Worm (Caenorhabditis elegans) whole organism, L4 larva: Measurements from ENCODE around the gene T12D8.5.

Experiments used
- D1046.2 ChIP-seq: fragments of 200-800 bp; sonication (Bioruptor generic); IDR thresholded peaks from 2 replicates; pipeline ENCODE4 v1.3.6; 2022; ENCODE audit warnings: missing genetic modification characterization, missing compliant biosample characterization
- T26A8.4 ChIP-seq: fragments of 200-800 bp; sonication (Bioruptor generic); IDR thresholded peaks from 2 replicates; pipeline ENCODE4 v1.3.6; 2022; ENCODE audit warnings: missing genetic modification characterization, missing compliant biosample characterization
- Y48G9A.11 ChIP-seq: fragments of 200-800 bp; sonication (Bioruptor generic); IDR thresholded peaks from 2 replicates; pipeline ENCODE4 v1.3.6; 2022; ENCODE audit warnings: missing genetic modification reagents, missing genetic modification characterization, missing compliant biosample characterization
- Y5F2A.4 ChIP-seq: fragments of 200-800 bp; sonication (Bioruptor generic); optimal IDR thresholded peaks from 2 replicates; lab custom pipeline; 2018; ENCODE audit warnings: mild to moderate bottlenecking, missing genetic modification characterization, missing compliant biosample characterization
- arid-1 ChIP-seq: fragments of 200-800 bp; sonication (Bioruptor generic); conservative IDR thresholded peaks from 2 replicates; pipeline ENCODE4 v1.3.6; 2022; ENCODE audit warnings: missing genetic modification reagents, missing genetic modification characterization, missing compliant biosample characterization
- ceh-28 ChIP-seq: fragments of 150-350 bp; optimal IDR thresholded peaks from 2 replicates; lab custom pipeline; 2014; ENCODE audit warnings: missing biosample characterization, missing genetic modification reagents, missing genetic modification characterization
- ceh-82 ChIP-seq: sonication (generic microtip); optimal IDR thresholded peaks from 2 replicates; lab custom pipeline; 2017; ENCODE audit warnings: missing biosample characterization, missing genetic modification characterization
- daf-16 ChIP-seq, 3 experiments: sonication (generic microtip); optimal IDR thresholded peaks; 2 replicates each; lab custom pipeline; 2016 to 2017; ENCODE audit warnings: missing genetic modification characterization in 3 of 3, missing genetic modification reagents in 3 of 3, mild to moderate bottlenecking in 2 of 3, missing compliant biosample characterization in 2 of 3, missing biosample characterization in 1 of 3, moderate library complexity in 1 of 3
- dmd-6 ChIP-seq: fragments of 200-800 bp; sonication (Bioruptor generic); IDR thresholded peaks from 2 replicates; pipeline ENCODE4 v1.3.6; 2022; ENCODE audit warnings: missing genetic modification reagents, missing genetic modification characterization, missing compliant biosample characterization
- dmd-8 ChIP-seq: fragments of 200-800 bp; sonication (Bioruptor generic); IDR thresholded peaks from 2 replicates; pipeline ENCODE4 v1.3.6; 2022; ENCODE audit warnings: missing genetic modification characterization, missing compliant biosample characterization
- duxl-1 ChIP-seq: sonication (generic microtip); optimal IDR thresholded peaks from 2 replicates; lab custom pipeline; 2016; ENCODE audit warnings: mild to moderate bottlenecking, missing genetic modification characterization, moderate library complexity, missing compliant biosample characterization; ENCODE audit not compliant: poor library complexity
- dve-1 ChIP-seq: sonication (generic microtip); optimal IDR thresholded peaks from 2 replicates; lab custom pipeline; 2017; ENCODE audit warnings: antibody characterized with exemption, mild to moderate bottlenecking, missing genetic modification characterization, missing compliant biosample characterization; ENCODE audit not compliant: insufficient read depth
- egl-43 ChIP-seq: fragments of 200-800 bp; sonication (Bioruptor generic); IDR thresholded peaks from 2 replicates; pipeline ENCODE4 v1.3.6; 2022; ENCODE audit warnings: missing genetic modification reagents, missing genetic modification characterization, missing compliant biosample characterization
- fos-1 ChIP-seq: fragments of 150-350 bp; optimal IDR thresholded peaks from 2 replicates; lab custom pipeline; 2014; ENCODE audit warnings: missing biosample characterization, missing genetic modification characterization
- hlh-11 ChIP-seq: fragments of 200-800 bp; sonication (Bioruptor generic); optimal IDR thresholded peaks from 2 replicates; lab custom pipeline; 2018; ENCODE audit warnings: mild to moderate bottlenecking, missing genetic modification characterization, missing compliant biosample characterization
- hlh-30 ChIP-seq: sonication (generic microtip); optimal IDR thresholded peaks from 2 replicates; lab custom pipeline; 2017; ENCODE audit warnings: antibody characterized with exemption, mild to moderate bottlenecking, missing genetic modification characterization, missing compliant biosample characterization; ENCODE audit not compliant: insufficient read depth
- hmg-1.1 ChIP-seq: fragments of 200-800 bp; sonication (Bioruptor generic); IDR thresholded peaks from 2 replicates; pipeline ENCODE4 v1.3.6; 2022; ENCODE audit warnings: missing genetic modification reagents, missing genetic modification characterization, missing compliant biosample characterization
- lin-29 ChIP-seq: fragments of 200-800 bp; sonication (Bioruptor generic); IDR thresholded peaks from 2 replicates; pipeline ENCODE4 v1.3.6; 2022; ENCODE audit warnings: missing genetic modification reagents, missing genetic modification characterization, missing compliant biosample characterization
- lin-39 ChIP-seq: fragments of 150-350 bp; optimal IDR thresholded peaks from 2 replicates; lab custom pipeline; 2014; ENCODE audit warnings: missing biosample characterization, missing genetic modification reagents, missing genetic modification characterization
- lsy-2 ChIP-seq, 2 experiments: fragments of 150-350 bp in 1 of 2; sonication (generic microtip) in 1 of 2; optimal IDR thresholded peaks; 2 replicates each; lab custom pipeline; 2014 to 2017; ENCODE audit warnings: missing biosample characterization in 2 of 2, missing genetic modification characterization in 2 of 2
- mdl-1 ChIP-seq, 2 experiments: fragments of 150-350 bp in 1 of 2; sonication (generic microtip) in 1 of 2; optimal IDR thresholded peaks; 2 replicates each; lab custom pipeline; 2014 to 2017; ENCODE audit warnings: missing biosample characterization in 2 of 2, missing genetic modification characterization in 2 of 2
- mep-1 ChIP-seq: fragments of 150-350 bp; sonication (generic microtip); optimal IDR thresholded peaks from 3 replicates; lab custom pipeline; 2014; ENCODE audit warnings: missing biosample characterization, missing genetic modification characterization
- mxl-3 ChIP-seq: fragments of 200-800 bp; sonication (Bioruptor generic); optimal IDR thresholded peaks from 2 replicates; lab custom pipeline; 2018; ENCODE audit warnings: mild to moderate bottlenecking, missing genetic modification characterization, missing compliant biosample characterization
- nhr-11 ChIP-seq: fragments of 150-350 bp; optimal IDR thresholded peaks from 2 replicates; lab custom pipeline; 2014; ENCODE audit warnings: missing biosample characterization, missing genetic modification characterization
- nhr-237 ChIP-seq: sonication (generic microtip); optimal IDR thresholded peaks from 2 replicates; lab custom pipeline; 2017; ENCODE audit warnings: missing biosample characterization, missing genetic modification characterization
- nhr-28 ChIP-seq: fragments of 150-350 bp; optimal IDR thresholded peaks from 2 replicates; lab custom pipeline; 2014; ENCODE audit warnings: missing biosample characterization, missing genetic modification characterization
- nhr-41 ChIP-seq: fragments of 200-800 bp; sonication (Bioruptor generic); IDR thresholded peaks from 2 replicates; pipeline ENCODE4 v1.3.6; 2022; ENCODE audit warnings: missing genetic modification reagents, missing genetic modification characterization, missing compliant biosample characterization
- nhr-77 ChIP-seq: fragments of 150-350 bp; optimal IDR thresholded peaks from 2 replicates; lab custom pipeline; 2014; ENCODE audit warnings: missing biosample characterization, missing genetic modification characterization
- pha-4 ChIP-seq, 2 experiments: fragments of 150-350 bp in 1 of 2; fragments of 200-800 bp in 1 of 2; sonication (Bioruptor generic) in 1 of 2; IDR thresholded peaks in 1 of 2; optimal IDR thresholded peaks in 1 of 2; 2 replicates each; pipeline versions ENCODE4 v1.3.6 to Lab custom; 2014 to 2022; ENCODE audit warnings: missing genetic modification characterization in 2 of 2, missing genetic modification reagents in 2 of 2, missing biosample characterization in 1 of 2, missing compliant biosample characterization in 1 of 2
- php-3 ChIP-seq: fragments of 200-800 bp; sonication (Bioruptor generic); IDR thresholded peaks from 2 replicates; pipeline ENCODE4 v1.3.6; 2022; ENCODE audit warnings: missing genetic modification reagents, missing genetic modification characterization, missing compliant biosample characterization
- pqm-1 ChIP-seq: sonication (generic microtip); optimal IDR thresholded peaks from 2 replicates; lab custom pipeline; 2017; ENCODE audit warnings: missing biosample characterization, missing genetic modification characterization
- set-16 ChIP-seq: fragments of 200-800 bp; sonication (Bioruptor generic); IDR thresholded peaks from 2 replicates; pipeline ENCODE4 v1.3.6; 2022; ENCODE audit warnings: missing genetic modification reagents, missing genetic modification characterization, missing compliant biosample characterization
- skn-1 ChIP-seq: fragments of 150-350 bp; optimal IDR thresholded peaks from 2 replicates; lab custom pipeline; 2014; ENCODE audit warnings: missing biosample characterization, missing genetic modification characterization
- snpc-4 ChIP-seq: fragments of 150-350 bp; optimal IDR thresholded peaks from 2 replicates; lab custom pipeline; 2014; ENCODE audit warnings: missing biosample characterization, missing genetic modification characterization
- spr-3 ChIP-seq: fragments of 200-800 bp; sonication (Bioruptor generic); optimal IDR thresholded peaks from 2 replicates; lab custom pipeline; 2018; ENCODE audit warnings: mild to moderate bottlenecking, missing genetic modification characterization, missing compliant biosample characterization
- unc-62 ChIP-seq, 3 experiments: fragments of 150-350 bp in 1 of 3; sonication (generic microtip); optimal IDR thresholded peaks in 2 of 3; peaks in 1 of 3; 1 replicate in 1 of 3; 2 replicates in 2 of 3; lab custom pipeline; 2014 to 2017; ENCODE audit warnings: missing biosample characterization in 3 of 3, missing genetic modification characterization in 3 of 3, missing genetic modification reagents in 3 of 3, missing genotype in 1 of 3
- zfp-2 ChIP-seq: sonication (generic microtip); optimal IDR thresholded peaks from 2 replicates; lab custom pipeline; 2016; ENCODE audit warnings: mild to moderate bottlenecking, missing genetic modification characterization, missing compliant biosample characterization

T12D8.5 gene

DNA sequence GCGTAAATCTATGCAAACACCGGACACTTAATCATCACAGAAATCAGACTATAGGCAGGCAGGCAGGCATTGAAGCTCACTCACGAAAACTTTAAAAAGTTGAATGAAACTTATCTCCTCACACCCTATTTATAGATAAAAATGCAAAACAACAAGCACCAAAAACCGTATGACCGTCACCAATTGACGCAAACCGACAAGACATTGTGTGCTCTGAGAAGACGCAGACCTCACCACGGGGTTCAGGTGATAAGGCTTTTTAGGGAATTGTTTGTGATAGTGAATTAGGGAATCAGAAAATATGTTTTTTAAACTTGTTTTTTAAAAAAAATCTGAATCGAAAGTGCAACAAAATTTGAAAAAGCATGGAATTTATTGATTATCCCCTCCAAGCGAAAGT, at the start of gene T12D8.5:
T12D8.5 (minus strand) TSS at position 95 of the 400 bp plus-strand sequence.
- peak; percentile 82 for TF ChIP-seq hlh-11
- TF ChIP-seq ceh-28 (tag; lab: Kevin White, UChicago): no peak
- TF ChIP-seq nhr-11 (tag; lab: Kevin White, UChicago): no peak
- TF ChIP-seq daf-16 (GFP tag; optimal IDR thresholded peaks at IDR 0.05; lab: Kevin White, UChicago): peak in 1 of 2 experiments; percentile 9
- TF ChIP-seq daf-16 (tag; optimal IDR thresholded peaks at IDR 0.05; lab: Kevin White, UChicago): peak; percentile 99
- peak; percentile 84 for TF ChIP-seq hlh-30 (tag; lab: Kevin White, UChicago)
- no peak for TF ChIP-seq unc-62 (GFP tag; optimal IDR thresholded peaks at IDR 0.05 in 1 of 2; lab: Kevin White, UChicago)
- no peak for TF ChIP-seq unc-62 (tag; optimal IDR thresholded peaks at IDR 0.05; lab: Kevin White, UChicago)
- peak; percentile 80 for TF ChIP-seq pqm-1 (tag; lab: Kevin White, UChicago)
- TF ChIP-seq lsy-2 (tag; optimal IDR thresholded peaks at IDR 0.05; lab: Kevin White, UChicago): peak; percentile 13 to 37
- peak; percentile 23; the same call in 1 of the 2 replicates for TF ChIP-seq dmd-6 (GFP tag; lab: Robert Waterston, UW)
- peak; percentile 16 for TF ChIP-seq mep-1 (tag; lab: Kevin White, UChicago)
- 0 out of 2 replicates have a peak, but pooled peaks have one; percentile 2 for TF ChIP-seq T26A8.4 (GFP tag; lab: Robert Waterston, UW)
- peak; percentile 90 for TF ChIP-seq dve-1 (tag; lab: Kevin White, UChicago)
- no peak for TF ChIP-seq spr-3
- TF ChIP-seq mdl-1 (tag; optimal IDR thresholded peaks at IDR 0.05; lab: Kevin White, UChicago): peak in 1 of 2 experiments; percentile 34
- TF ChIP-seq zfp-2 (tag; lab: Kevin White, UChicago): no peak
- TF ChIP-seq arid-1 (GFP tag; lab: Robert Waterston, UW): no peak
- peak; percentile 49 for TF ChIP-seq nhr-28

ce11 chrIII:13672654-13673330, 46.2 kb upstream of the T12D8.5 start, which contains the start of gene aqp-11:
Gene aqp-11 (plus strand): TSS chrIII:13673280.
- TF ChIP-seq nhr-237 (no peak), pha-4 (GFP tag; IDR thresholded peaks at IDR 0.05; lab: Robert Waterston, UW) (no peak), pha-4 (tag; optimal IDR thresholded peaks at IDR 0.05; lab: Kevin White, UChicago) (no peak), dve-1 (tag; lab: Kevin White, UChicago) (peak; percentile 51), pqm-1 (tag; lab: Kevin White, UChicago) (peak; percentile 52), lin-29 (GFP tag; lab: Robert Waterston, UW) (no peak), ceh-82 (tag; lab: Kevin White, UChicago) (no peak), nhr-28 (peak; percentile 41), mdl-1 (tag; optimal IDR thresholded peaks at IDR 0.05; lab: Kevin White, UChicago) (no peak), Y5F2A.4 (no peak), snpc-4 (no peak), duxl-1 (tag; lab: Kevin White, UChicago) (no peak), skn-1 (no peak), dmd-6 (GFP tag; lab: Robert Waterston, UW) (peak; percentile 48; the same call in 1 of the 2 replicates), fos-1 (tag; lab: Kevin White, UChicago) (no peak), nhr-77 (no peak), D1046.2 (GFP tag; lab: Robert Waterston, UW) (no peak), dmd-8 (no peak), mxl-3 (GFP tag; lab: Kevin White, UChicago) (peak; percentile 37), egl-43 (GFP tag; lab: Robert Waterston, UW) (no peak), hmg-1.1 (GFP tag; lab: Robert Waterston, UW) (no peak), set-16 (GFP tag; lab: Robert Waterston, UW) (no peak), Y48G9A.11 (no peak), hlh-30 (tag; lab: Kevin White, UChicago) (peak; percentile 5), nhr-41 (no peak), daf-16 (GFP tag; optimal IDR thresholded peaks at IDR 0.05; lab: Kevin White, UChicago) (no peak), daf-16 (tag; optimal IDR thresholded peaks at IDR 0.05; lab: Kevin White, UChicago) (peak; percentile 47), lin-39 (tag; lab: Kevin White, UChicago) (no peak), mep-1 (tag; lab: Kevin White, UChicago) (no peak), php-3 (GFP tag; lab: Robert Waterston, UW) (0 out of 2 replicates have a peak, but pooled peaks have one; percentile 47)
